In genomic region chrX:2879529-2880265, ce11 we compare ENCODE assay signal across 5 worm cellular contexts.
A peak's percentile ranks its signal among the peaks of the same experiment; 100 is the strongest.
TF ChIP-seq lines count a peak whose summit lies in the region.

TSS of gene F53B3.5 (minus strand) at chrX:2879579.

TF ChIP-seq in whole organism, L1 larva, 84 proteins besides CTCF, POLR2A, EP300 and RAD21:
- TF ChIP-seq fkh-8 (tag; optimal IDR thresholded peaks at IDR 0.05; lab: Kevin White, UChicago): no peak
- TF ChIP-seq mab-9 (GFP tag; IDR thresholded peaks at IDR 0.05; lab: Robert Waterston, UW): 0 out of 2 replicates have a peak, but pooled peaks have one; percentile 30
- TF ChIP-seq grh-1 (GFP tag; IDR thresholded peaks at IDR 0.05; lab: Robert Waterston, UW): 0 out of 2 replicates have a peak, but pooled peaks have one; percentile 46
- TF ChIP-seq nhr-11 (tag; optimal IDR thresholded peaks at IDR 0.05; lab: Kevin White, UChicago): no peak
- peak; percentile 16; the same call in 1 of the 2 replicates for TF ChIP-seq ceh-88 (GFP tag; IDR thresholded peaks at IDR 0.05; lab: Robert Waterston, UW)
- TF ChIP-seq ama-1 (optimal IDR thresholded peaks at IDR 0.05; lab: Kevin White, UChicago): no peak
- peak; percentile 1 for TF ChIP-seq nhr-47 (tag; optimal IDR thresholded peaks at IDR 0.05; lab: Kevin White, UChicago)
- peak; percentile 58 for TF ChIP-seq lin-14 (GFP tag; optimal IDR thresholded peaks at IDR 0.05; lab: Kevin White, UChicago)
- peak; percentile 83 for TF ChIP-seq nhr-85 (tag; lab: Kevin White, UChicago)
- peak; percentile 64 for TF ChIP-seq blmp-1 (tag; optimal IDR thresholded peaks at IDR 0.05; lab: Kevin White, UChicago)
- peak; percentile 35 for TF ChIP-seq snu-23 (GFP tag; optimal IDR thresholded peaks at IDR 0.05; lab: Kevin White, UChicago)
- TF ChIP-seq efl-1 (optimal IDR thresholded peaks at IDR 0.05; lab: Kevin White, UChicago): no peak
- TF ChIP-seq efl-1 (GFP tag; optimal IDR thresholded peaks at IDR 0.05 in 1 of 2; lab: Kevin White, UChicago): peak in 1 of 2 experiments; percentile 39
- TF ChIP-seq nhr-20 (tag; optimal IDR thresholded peaks at IDR 0.05; lab: Kevin White, UChicago): peak; percentile 19
- TF ChIP-seq mep-1 (tag; optimal IDR thresholded peaks at IDR 0.05; lab: Kevin White, UChicago): peak; percentile 24
- no peak for TF ChIP-seq tlp-1 (tag; optimal IDR thresholded peaks at IDR 0.05; lab: Kevin White, UChicago)

TF ChIP-seq in whole organism, L3 larva, 47 proteins besides CTCF, POLR2A, EP300 and RAD21:
- peak; percentile 66 for TF ChIP-seq nhr-23 (tag; optimal IDR thresholded peaks at IDR 0.05; lab: Kevin White, UChicago)
- TF ChIP-seq nhr-25 (tag; optimal IDR thresholded peaks at IDR 0.05; lab: Kevin White, UChicago): peak; percentile 79
- TF ChIP-seq skn-1 (tag; optimal IDR thresholded peaks at IDR 0.05; lab: Kevin White, UChicago): no peak

TF ChIP-seq in whole organism, early embryonic, 17 proteins besides CTCF, POLR2A, EP300 and RAD21:
- TF ChIP-seq ets-7 (tag; optimal IDR thresholded peaks at IDR 0.05; lab: Kevin White, UChicago) (no peak), ceh-36 (tag; optimal IDR thresholded peaks at IDR 0.05; lab: Kevin White, UChicago) (no peak), tra-4 (tag; optimal IDR thresholded peaks at IDR 0.05; lab: Kevin White, UChicago) (no peak), pes-1 (GFP tag; IDR thresholded peaks at IDR 0.05; lab: Robert Waterston, UW) (peak; percentile 46; the same call in 1 of the 2 replicates), hnd-1 (tag; optimal IDR thresholded peaks at IDR 0.05; lab: Kevin White, UChicago) (no peak), hmbx-1 (tag; optimal IDR thresholded peaks at IDR 0.05; lab: Kevin White, UChicago) (no peak), flt-1 (GFP tag; IDR thresholded peaks at IDR 0.05; lab: Robert Waterston, UW) (0 out of 2 replicates have a peak, but pooled peaks have one; percentile 12), F13C5.2 (tag; optimal IDR thresholded peaks at IDR 0.05; lab: Kevin White, UChicago) (peak; percentile 54), sea-1 (GFP tag; conservative IDR thresholded peaks at IDR 0.05; lab: Robert Waterston, UW) (peak; percentile 51; the same call in 1 of the 2 replicates), ceh-13 (GFP tag; optimal IDR thresholded peaks at IDR 0.05; lab: Kevin White, UChicago) (peak; percentile 12), scrt-1 (GFP tag; IDR thresholded peaks at IDR 0.05; lab: Robert Waterston, UW) (no peak), hmg-4 (GFP tag; optimal IDR thresholded peaks at IDR 0.05; lab: Kevin White, UChicago) (peak; percentile 92)

TF ChIP-seq in whole organism, midembryonic, 9 proteins besides CTCF, POLR2A, EP300 and RAD21:
- peak; percentile 67 for TF ChIP-seq flt-1 (GFP tag; IDR thresholded peaks at IDR 0.05; lab: Robert Waterston, UW)
- no peak for TF ChIP-seq ztf-23 (GFP tag; IDR thresholded peaks at IDR 0.05; lab: Robert Waterston, UW)

TF ChIP-seq in whole organism, young adult, 124 proteins besides CTCF, POLR2A, EP300 and RAD21:
- TF ChIP-seq let-526 (GFP tag; IDR thresholded peaks at IDR 0.05; lab: Robert Waterston, UW) (no peak), bed-2 (GFP tag; IDR thresholded peaks at IDR 0.05; lab: Robert Waterston, UW) (0 out of 2 replicates have a peak, but pooled peaks have one; percentile 51), lag-1 (GFP tag; IDR thresholded peaks at IDR 0.05; lab: Robert Waterston, UW) (0 out of 2 replicates have a peak, but pooled peaks have one; percentile 48), egrh-3 (GFP tag; IDR thresholded peaks at IDR 0.05; lab: Robert Waterston, UW) (peak; percentile 60; the same call in 1 of the 2 replicates), egl-44 (GFP tag; IDR thresholded peaks at IDR 0.05; lab: Robert Waterston, UW) (0 out of 2 replicates have a peak, but pooled peaks have one; percentile 15), zfh-2 (GFP tag; conservative IDR thresholded peaks at IDR 0.05; lab: Robert Waterston, UW) (peak; percentile 81)
